Worm (Caenorhabditis elegans) whole organism, L3 larva: ENCODE results near the gene srsx-9.

Experiments used
- ama-1 ChIP-seq: fragments of 150-350 bp; optimal IDR thresholded peaks from 2 replicates; lab custom pipeline; 2018
- elt-1 ChIP-seq: fragments of 150-350 bp; optimal IDR thresholded peaks from 2 replicates; lab custom pipeline; 2014; ENCODE audit warnings: missing biosample characterization, missing genetic modification characterization
- fkh-10 ChIP-seq: sonication (generic microtip); optimal IDR thresholded peaks from 2 replicates; lab custom pipeline; 2017; ENCODE audit warnings: missing biosample characterization, missing genetic modification reagents, missing genetic modification characterization
- hmg-11 ChIP-seq: sonication (generic microtip); optimal IDR thresholded peaks from 2 replicates; lab custom pipeline; 2016; ENCODE audit warnings: missing genetic modification characterization, missing compliant biosample characterization
- lin-15B ChIP-seq: fragments of 150-350 bp; optimal IDR thresholded peaks from 2 replicates; lab custom pipeline; 2014; ENCODE audit warnings: missing biosample characterization, missing genetic modification characterization
- lin-39 ChIP-seq: fragments of 150-350 bp; optimal IDR thresholded peaks from 2 replicates; lab custom pipeline; 2018; ENCODE audit warnings: missing biosample characterization, missing genetic modification reagents, missing genetic modification characterization
- nhr-11 ChIP-seq: fragments of 150-350 bp; optimal IDR thresholded peaks from 2 replicates; lab custom pipeline; 2014; ENCODE audit warnings: missing biosample characterization, missing genetic modification characterization
- nhr-237 ChIP-seq: fragments of 150-350 bp; optimal IDR thresholded peaks from 2 replicates; lab custom pipeline; 2014; ENCODE audit warnings: missing biosample characterization, missing genetic modification characterization
- pqm-1 ChIP-seq: fragments of 150-350 bp; optimal IDR thresholded peaks from 2 replicates; lab custom pipeline; 2017; ENCODE audit warnings: missing biosample characterization, missing genetic modification characterization, inconsistent platforms
- sea-2 ChIP-seq: fragments of 150-350 bp; sonication (generic microtip); optimal IDR thresholded peaks from 4 replicates; lab custom pipeline; 2014; ENCODE audit warnings: missing biosample characterization, missing genetic modification reagents, missing genetic modification characterization
- skn-1 ChIP-seq: fragments of 150-350 bp; optimal IDR thresholded peaks from 2 replicates; lab custom pipeline; 2014; ENCODE audit warnings: missing biosample characterization, missing genetic modification characterization
- unc-62 ChIP-seq: fragments of 150-350 bp; sonication (generic microtip); optimal IDR thresholded peaks from 4 replicates; lab custom pipeline; 2014; ENCODE audit warnings: missing biosample characterization, missing genetic modification reagents, missing genetic modification characterization

ce11 chrV:5000406-5000805, 27.6 kb upstream of the srsx-9 start, which contains the start of gene ugt-7:
- TF ChIP-seq skn-1 (no peak), unc-62 (GFP tag; lab: Kevin White, UChicago) (no peak), ama-1 (lab: Kevin White, UChicago) (no peak), hmg-11 (no peak), sea-2 (GFP tag; lab: Kevin White, UChicago) (no peak), pqm-1 (tag; lab: Kevin White, UChicago) (peak; percentile 27), lin-39 (tag; lab: Kevin White, UChicago) (no peak), nhr-237 (no peak), nhr-11 (tag; lab: Kevin White, UChicago) (no peak), lin-15B (tag; lab: Kevin White, UChicago) (no peak), fkh-10 (no peak), elt-1 (tag; lab: Kevin White, UChicago) (no peak)
